Fruit fly (Drosophila melanogaster): ENCODE data around the gene Tep4.

- TF ChIP-seq CG8478 (optimal IDR thresholded peaks at IDR 0.05) (no peak), EcR (GFP tag; optimal IDR thresholded peaks at IDR 0.05) (no peak), psq (optimal IDR thresholded peaks at IDR 0.05) (no peak), pan (optimal IDR thresholded peaks at IDR 0.05) (no peak)
Measured at dm6 chr2L:19548158-19548557, at the start of gene Tep4.

Data from whole organism.